ENCODE assay signal across 1 fruit fly cellular context in genomic region chrX:255369-255768, dm6.
TF ChIP-seq lines count a peak whose summit lies in the region.

Gene cin (plus strand): TSS chrX:255674.

TF ChIP-seq in whole organism, embryonic, 481 proteins besides CTCF, POLR2A, EP300 and RAD21 (continued from another document):
- TF ChIP-seq Usf (GFP tag; optimal IDR thresholded peaks at IDR 0.05; lab: Kevin White, UChicago) = peak; percentile 30
- TF ChIP-seq Ssrp (tag; optimal IDR thresholded peaks at IDR 0.05; lab: Kevin White, UChicago) = peak; percentile 29
- peak; percentile 34 for TF ChIP-seq CG10209 (GFP tag; optimal IDR thresholded peaks at IDR 0.05; lab: Kevin White, UChicago)
- peak; percentile 75 for TF ChIP-seq CG18262 (tag; optimal IDR thresholded peaks at IDR 0.05; lab: Kevin White, UChicago)
- TF ChIP-seq eve (GFP tag; optimal IDR thresholded peaks at IDR 0.05; lab: Kevin White, UChicago) = peak in 1 of 2 experiments; percentile 73
- TF ChIP-seq CG15514 (GFP tag; optimal IDR thresholded peaks at IDR 0.05; lab: Kevin White, UChicago) = peak; percentile 30
- no peak for TF ChIP-seq Dek (tag; optimal IDR thresholded peaks at IDR 0.05; lab: Kevin White, UChicago)
- TF ChIP-seq CG17328 (GFP tag; IDR thresholded peaks at IDR 0.05; lab: Robert Waterston, UW) = 0 out of 2 replicates have a peak, but pooled peaks have one; percentile 15
- TF ChIP-seq CG5953 (GFP tag; IDR thresholded peaks at IDR 0.05; lab: Robert Waterston, UW) = no peak
- peak; percentile 19 for TF ChIP-seq BtbVII (GFP tag; optimal IDR thresholded peaks at IDR 0.05; lab: Kevin White, UChicago)
- TF ChIP-seq CG4424 (GFP tag; optimal IDR thresholded peaks at IDR 0.05; lab: Kevin White, UChicago) = peak; percentile 35
- peak; percentile 85 for TF ChIP-seq CG2116 (GFP tag; optimal IDR thresholded peaks at IDR 0.05; lab: Kevin White, UChicago)
- TF ChIP-seq Dip2 (GFP tag; IDR thresholded peaks at IDR 0.05; lab: Robert Waterston, UW) = no peak
- peak; percentile 22 for TF ChIP-seq Hsf (GFP tag; optimal IDR thresholded peaks at IDR 0.05; lab: Kevin White, UChicago)
- TF ChIP-seq CG8388 (GFP tag; optimal IDR thresholded peaks at IDR 0.05; lab: Kevin White, UChicago) = peak; percentile 25
- TF ChIP-seq D19A (tag; optimal IDR thresholded peaks at IDR 0.05; lab: Kevin White, UChicago) = peak; percentile 5
- peak; percentile 60 for TF ChIP-seq CG2712 (tag; optimal IDR thresholded peaks at IDR 0.05; lab: Kevin White, UChicago)
- no peak for TF ChIP-seq cato (GFP tag; optimal IDR thresholded peaks at IDR 0.05; lab: Kevin White, UChicago; ENCODE audit: borderline replicate concordance)
- peak; percentile 5 for TF ChIP-seq gcm (GFP tag; optimal IDR thresholded peaks at IDR 0.05; lab: Kevin White, UChicago)
- TF ChIP-seq slbo (GFP tag; IDR thresholded peaks at IDR 0.05; lab: Robert Waterston, UW) = peak; percentile 35; the same call in 1 of the 2 replicates
- 0 out of 3 replicates have a peak, but pooled peaks have one; percentile 26 for TF ChIP-seq Dbx (GFP tag; IDR thresholded peaks at IDR 0.05; lab: Robert Waterston, UW)
- TF ChIP-seq tio (GFP tag; optimal IDR thresholded peaks at IDR 0.05; lab: Kevin White, UChicago) = peak; percentile 41
- peak; percentile 61 for TF ChIP-seq CoRest (tag; optimal IDR thresholded peaks at IDR 0.05; lab: Kevin White, UChicago)
- TF ChIP-seq nmo (GFP tag; optimal IDR thresholded peaks at IDR 0.05; lab: Kevin White, UChicago) = peak; percentile 57
- TF ChIP-seq CG7745 (tag; optimal IDR thresholded peaks at IDR 0.05; lab: Kevin White, UChicago) = no peak
- no peak for TF ChIP-seq BEAF-32 (GFP tag; optimal IDR thresholded peaks at IDR 0.05; lab: Kevin White, UChicago)
- no peak for TF ChIP-seq fu2 (GFP tag; optimal IDR thresholded peaks at IDR 0.05; lab: Kevin White, UChicago)
- TF ChIP-seq Sox100B (GFP tag; optimal IDR thresholded peaks at IDR 0.05; lab: Kevin White, UChicago) = peak; percentile 44
- TF ChIP-seq CG2875 (GFP tag; optimal IDR thresholded peaks at IDR 0.05; lab: Kevin White, UChicago) = no peak
- peak; percentile 73 for TF ChIP-seq gem (tag; optimal IDR thresholded peaks at IDR 0.05; lab: Kevin White, UChicago)
- TF ChIP-seq az2 (GFP tag; optimal IDR thresholded peaks at IDR 0.05; lab: Kevin White, UChicago) = peak; percentile 31
- TF ChIP-seq CG30020 (tag; optimal IDR thresholded peaks at IDR 0.05; lab: Kevin White, UChicago) = peak; percentile 20
- TF ChIP-seq ranshi (GFP tag; IDR thresholded peaks at IDR 0.05; lab: Robert Waterston, UW) = peak; percentile 34; the same call in 1 of the 2 replicates
- TF ChIP-seq Xbp1 (GFP tag; optimal IDR thresholded peaks at IDR 0.05; lab: Kevin White, UChicago) = peak; percentile 37
- no peak for TF ChIP-seq Sin3A (optimal IDR thresholded peaks at IDR 0.05; lab: Kevin White, UChicago)
- TF ChIP-seq CG6854 (GFP tag; optimal IDR thresholded peaks at IDR 0.05; lab: Kevin White, UChicago) = no peak
- no peak for TF ChIP-seq CHES-1-like (GFP tag; optimal IDR thresholded peaks at IDR 0.05; lab: Kevin White, UChicago)
- peak; percentile 3 for TF ChIP-seq B-H2 (GFP tag; optimal IDR thresholded peaks at IDR 0.05; lab: Kevin White, UChicago)
- peak; percentile 85 for TF ChIP-seq sens (GFP tag; lab: Kevin White, UChicago)
- TF ChIP-seq Camta (GFP tag; optimal IDR thresholded peaks at IDR 0.05; lab: Kevin White, UChicago) = no peak
- TF ChIP-seq bsh (GFP tag; optimal IDR thresholded peaks at IDR 0.05; lab: Kevin White, UChicago) = peak in 1 of 2 experiments; percentile 47
- TF ChIP-seq dmrt11E (tag; optimal IDR thresholded peaks at IDR 0.05; lab: Kevin White, UChicago) = peak; percentile 56
- peak; percentile 7 for TF ChIP-seq CG13424 (tag; optimal IDR thresholded peaks at IDR 0.05; lab: Kevin White, UChicago)
- 0 out of 2 replicates have a peak, but pooled peaks have one; percentile 36 for TF ChIP-seq vvl (GFP tag; IDR thresholded peaks at IDR 0.05; lab: Robert Waterston, UW)
- TF ChIP-seq Spps (tag; optimal IDR thresholded peaks at IDR 0.05; lab: Kevin White, UChicago) = peak; percentile 13
- peak; percentile 55 for TF ChIP-seq CG12391 (tag; optimal IDR thresholded peaks at IDR 0.05; lab: Kevin White, UChicago)
- TF ChIP-seq Gug (GFP tag; IDR thresholded peaks at IDR 0.05; lab: Robert Waterston, UW) = no peak
- TF ChIP-seq unpg (GFP tag; optimal IDR thresholded peaks at IDR 0.05; lab: Kevin White, UChicago) = peak; percentile 46
- TF ChIP-seq CG10267 (tag; optimal IDR thresholded peaks at IDR 0.05; lab: Kevin White, UChicago) = peak; percentile 34
- peak; percentile 47 for TF ChIP-seq ind (GFP tag; optimal IDR thresholded peaks at IDR 0.05; lab: Kevin White, UChicago)
- peak; percentile 73 for TF ChIP-seq CG10959 (GFP tag; IDR thresholded peaks at IDR 0.05; lab: Robert Waterston, UW)
- TF ChIP-seq stwl (tag; optimal IDR thresholded peaks at IDR 0.05; lab: Kevin White, UChicago) = peak; percentile 59
- TF ChIP-seq CG1602 (GFP tag; optimal IDR thresholded peaks at IDR 0.05; lab: Kevin White, UChicago) = peak; percentile 9
- TF ChIP-seq lola (GFP tag; optimal IDR thresholded peaks at IDR 0.05; lab: Kevin White, UChicago) = peak in 1 of 3 experiments; percentile 55
- peak; percentile 99 for TF ChIP-seq CG14710 (tag; optimal IDR thresholded peaks at IDR 0.05; lab: Kevin White, UChicago)
- peak; percentile 39 for TF ChIP-seq CG13775 (GFP tag; optimal IDR thresholded peaks at IDR 0.05; lab: Kevin White, UChicago)
- no peak for TF ChIP-seq HmgZ (tag; optimal IDR thresholded peaks at IDR 0.05; lab: Kevin White, UChicago)
- peak; percentile 62 for TF ChIP-seq CG17361 (GFP tag; IDR thresholded peaks at IDR 0.05; lab: Robert Waterston, UW)
- no peak for TF ChIP-seq kni (GFP tag; optimal IDR thresholded peaks at IDR 0.05; lab: Kevin White, UChicago)
- TF ChIP-seq pnt (GFP tag; optimal IDR thresholded peaks at IDR 0.05; lab: Kevin White, UChicago) = no peak
- TF ChIP-seq CG33557 (GFP tag; optimal IDR thresholded peaks at IDR 0.05; lab: Kevin White, UChicago) = peak; percentile 13
- TF ChIP-seq CG6765 (GFP tag; optimal IDR thresholded peaks at IDR 0.05; lab: Kevin White, UChicago) = no peak
- peak; percentile 20 for TF ChIP-seq D19B (GFP tag; optimal IDR thresholded peaks at IDR 0.05; lab: Kevin White, UChicago)
- TF ChIP-seq seq (GFP tag; IDR thresholded peaks at IDR 0.05; lab: Robert Waterston, UW) = 0 out of 2 replicates have a peak, but pooled peaks have one; percentile 30
- peak; percentile 24 for TF ChIP-seq Max (GFP tag; optimal IDR thresholded peaks at IDR 0.05; lab: Kevin White, UChicago)
- TF ChIP-seq CG9437 (GFP tag; optimal IDR thresholded peaks at IDR 0.05; lab: Kevin White, UChicago) = peak; percentile 15
- no peak for TF ChIP-seq CG15479 (GFP tag; optimal IDR thresholded peaks at IDR 0.05; lab: Kevin White, UChicago)
- TF ChIP-seq CG17385 (GFP tag; optimal IDR thresholded peaks at IDR 0.05; lab: Kevin White, UChicago) = peak; percentile 7
- no peak for TF ChIP-seq Hmr (GFP tag; optimal IDR thresholded peaks at IDR 0.05; lab: Kevin White, UChicago)
- TF ChIP-seq sug (tag; optimal IDR thresholded peaks at IDR 0.05; lab: Kevin White, UChicago) = peak; percentile 16
- TF ChIP-seq PHDP (tag; optimal IDR thresholded peaks at IDR 0.05; lab: Kevin White, UChicago) = peak; percentile 58
- TF ChIP-seq CG4404 (GFP tag; IDR thresholded peaks at IDR 0.05; lab: Robert Waterston, UW) = peak; percentile 26; the same call in 1 of the 2 replicates
- peak; percentile 13 for TF ChIP-seq CG17359 (tag; optimal IDR thresholded peaks at IDR 0.05; lab: Kevin White, UChicago)
- TF ChIP-seq Optix (GFP tag; IDR thresholded peaks at IDR 0.05; lab: Robert Waterston, UW) = no peak
- TF ChIP-seq tin (GFP tag; optimal IDR thresholded peaks at IDR 0.05; lab: Kevin White, UChicago) = peak; percentile 35
- peak; percentile 29 for TF ChIP-seq CG12155 (GFP tag; optimal IDR thresholded peaks at IDR 0.05; lab: Kevin White, UChicago)
- peak; percentile 58 for TF ChIP-seq Dref (GFP tag; IDR thresholded peaks at IDR 0.05; lab: Robert Waterston, UW)
- TF ChIP-seq prd (optimal IDR thresholded peaks at IDR 0.05; lab: Kevin White, UChicago) = no peak
- 0 out of 3 replicates have a peak, but pooled peaks have one; percentile 46 for TF ChIP-seq prd (GFP tag; IDR thresholded peaks at IDR 0.05; lab: Robert Waterston, UW)
- TF ChIP-seq tgo (GFP tag; IDR thresholded peaks at IDR 0.05; lab: Robert Waterston, UW) = no peak; the same call in 2 of the 3 replicates
- TF ChIP-seq Hr3 (GFP tag; optimal IDR thresholded peaks at IDR 0.05; lab: Kevin White, UChicago) = peak; percentile 7
- peak; percentile 15 for TF ChIP-seq Chrac-16 (GFP tag; optimal IDR thresholded peaks at IDR 0.05; lab: Kevin White, UChicago)
- no peak for TF ChIP-seq Opbp (GFP tag; IDR thresholded peaks at IDR 0.05; lab: Robert Waterston, UW; ENCODE audit: partially characterized antibody)
